Worm (Caenorhabditis elegans) whole organism, L2 larva: ENCODE data around the gene snpc-1.2.
A peak's percentile ranks its signal among the peaks of the same experiment; 100 is the strongest.

Experiments
- C34F6.9 ChIP-seq: fragments of 150-350 bp; optimal IDR thresholded peaks from 2 replicates; lab custom pipeline; 2014; ENCODE audit warnings: missing biosample characterization, missing genetic modification characterization
- F13H6.1 ChIP-seq: sonication (generic microtip); optimal IDR thresholded peaks from 2 replicates; lab custom pipeline; 2016; ENCODE audit warnings: missing genetic modification characterization, missing compliant biosample characterization
- R02D3.7 ChIP-seq: fragments of 150-350 bp; optimal IDR thresholded peaks from 2 replicates; lab custom pipeline; 2014; ENCODE audit warnings: missing biosample characterization, missing genetic modification characterization
- Y55F3AM.14 ChIP-seq: fragments of 200-800 bp; sonication (Bioruptor generic); optimal IDR thresholded peaks from 2 replicates; lab custom pipeline; 2018; ENCODE audit warnings: mild to moderate bottlenecking, missing genetic modification characterization, missing compliant biosample characterization
- ZK546.5 ChIP-seq: sonication (generic microtip); optimal IDR thresholded peaks from 2 replicates; lab custom pipeline; 2017; ENCODE audit warnings: missing biosample characterization, missing genetic modification characterization
- alr-1 ChIP-seq: fragments of 150-350 bp; optimal IDR thresholded peaks from 2 replicates; lab custom pipeline; 2014; ENCODE audit warnings: missing biosample characterization, missing genetic modification characterization
- aly-2 ChIP-seq: fragments of 150-350 bp; optimal IDR thresholded peaks from 2 replicates; lab custom pipeline; 2014; ENCODE audit warnings: missing biosample characterization, missing genetic modification characterization
- ama-1 ChIP-seq: fragments of 150-350 bp; optimal IDR thresholded peaks from 2 replicates; lab custom pipeline; 2018; ENCODE audit warnings: inconsistent platforms
- ceh-82 ChIP-seq: fragments of 150-350 bp; optimal IDR thresholded peaks from 2 replicates; lab custom pipeline; 2014; ENCODE audit warnings: missing biosample characterization, missing genetic modification characterization
- dmd-4 ChIP-seq: sonication (generic microtip); optimal IDR thresholded peaks from 2 replicates; lab custom pipeline; 2017; ENCODE audit warnings: missing biosample characterization, missing genetic modification characterization
- egl-27 ChIP-seq: sonication (generic microtip); optimal IDR thresholded peaks from 3 replicates; lab custom pipeline; 2017; ENCODE audit warnings: missing biosample characterization, missing genetic modification reagents, missing genetic modification characterization
- elt-1 ChIP-seq: fragments of 150-350 bp; optimal IDR thresholded peaks from 2 replicates; lab custom pipeline; 2014; ENCODE audit warnings: missing biosample characterization, missing genetic modification characterization
- elt-3 ChIP-seq: sonication (generic microtip); optimal IDR thresholded peaks from 2 replicates; lab custom pipeline; 2017; ENCODE audit warnings: missing biosample characterization, missing genetic modification characterization
- fos-1 ChIP-seq: fragments of 150-350 bp; optimal IDR thresholded peaks from 2 replicates; lab custom pipeline; 2014; ENCODE audit warnings: missing biosample characterization, missing genetic modification characterization
- lin-11 ChIP-seq: fragments of 150-350 bp; sonication (generic microtip); optimal IDR thresholded peaks from 2 replicates; lab custom pipeline; 2014; ENCODE audit warnings: missing biosample characterization, missing genetic modification characterization, inconsistent platforms, mixed read lengths
- lin-13 ChIP-seq: fragments of 150-350 bp; optimal IDR thresholded peaks from 2 replicates; lab custom pipeline; 2014; ENCODE audit warnings: missing biosample characterization, missing genetic modification reagents, missing genetic modification characterization
- lin-39 ChIP-seq: fragments of 150-350 bp; optimal IDR thresholded peaks from 2 replicates; lab custom pipeline; 2014; ENCODE audit warnings: missing biosample characterization, missing genetic modification reagents, missing genetic modification characterization
- lsy-2 ChIP-seq, 2 experiments: fragments of 150-350 bp in 1 of 2; sonication (generic microtip) in 1 of 2; optimal IDR thresholded peaks; 2 replicates each; lab custom pipeline; 2014 to 2017; ENCODE audit warnings: missing biosample characterization in 2 of 2, missing genetic modification characterization in 2 of 2
- mab-5 ChIP-seq: fragments of 150-350 bp; optimal IDR thresholded peaks from 2 replicates; lab custom pipeline; 2014; ENCODE audit warnings: missing biosample characterization, missing genetic modification characterization
- mdl-1 ChIP-seq, 2 experiments: fragments of 150-350 bp in 1 of 2; sonication (generic microtip) in 1 of 2; optimal IDR thresholded peaks; 2 replicates each; lab custom pipeline; 2017; ENCODE audit warnings: missing biosample characterization in 2 of 2, missing genetic modification characterization in 2 of 2
- nhr-10 ChIP-seq: sonication (generic microtip); optimal IDR thresholded peaks from 2 replicates; lab custom pipeline; 2017; ENCODE audit warnings: missing biosample characterization, missing genetic modification characterization
- nhr-11 ChIP-seq: fragments of 150-350 bp; optimal IDR thresholded peaks from 2 replicates; lab custom pipeline; 2014; ENCODE audit warnings: missing biosample characterization, missing genetic modification characterization
- nhr-129 ChIP-seq: fragments of 150-350 bp; optimal IDR thresholded peaks from 2 replicates; lab custom pipeline; 2014; ENCODE audit warnings: missing biosample characterization, missing genetic modification characterization
- nhr-21 ChIP-seq: fragments of 150-350 bp; optimal IDR thresholded peaks from 2 replicates; lab custom pipeline; 2014; ENCODE audit warnings: missing biosample characterization, missing genetic modification characterization
- nhr-23 ChIP-seq: fragments of 150-350 bp; optimal IDR thresholded peaks from 2 replicates; lab custom pipeline; 2014; ENCODE audit warnings: missing biosample characterization, missing genetic modification reagents, missing genetic modification characterization
- nhr-237 ChIP-seq: fragments of 150-350 bp; optimal IDR thresholded peaks from 2 replicates; lab custom pipeline; 2014; ENCODE audit warnings: missing biosample characterization, missing genetic modification characterization
- nhr-25 ChIP-seq: fragments of 150-350 bp; sonication (generic microtip); optimal IDR thresholded peaks from 3 replicates; lab custom pipeline; 2014; ENCODE audit warnings: missing biosample characterization, missing genetic modification characterization
- nhr-6 ChIP-seq: fragments of 150-350 bp; optimal IDR thresholded peaks from 2 replicates; lab custom pipeline; 2014; ENCODE audit warnings: missing biosample characterization, missing genetic modification characterization
- peb-1 ChIP-seq: fragments of 150-350 bp; optimal IDR thresholded peaks from 2 replicates; lab custom pipeline; 2014; ENCODE audit warnings: missing biosample characterization, missing genetic modification characterization
- sem-4 ChIP-seq: fragments of 150-350 bp; optimal IDR thresholded peaks from 2 replicates; lab custom pipeline; 2014; ENCODE audit warnings: missing biosample characterization, missing genetic modification reagents, missing genetic modification characterization
- skn-1 ChIP-seq: sonication (generic microtip); optimal IDR thresholded peaks from 2 replicates; lab custom pipeline; 2017; ENCODE audit warnings: missing biosample characterization, missing genetic modification characterization
- sma-3 ChIP-seq: sonication (generic microtip); optimal IDR thresholded peaks from 2 replicates; lab custom pipeline; 2016; ENCODE audit warnings: missing genetic modification reagents, missing genetic modification characterization, missing compliant biosample characterization
- sma-9 ChIP-seq, 2 experiments: fragments of 150-350 bp in 1 of 2; sonication (generic microtip) in 1 of 2; optimal IDR thresholded peaks; 2 replicates each; lab custom pipeline; 2014 to 2016; ENCODE audit warnings: missing genetic modification characterization in 2 of 2, mild to moderate bottlenecking in 1 of 2, missing biosample characterization in 1 of 2, missing compliant biosample characterization in 1 of 2, missing genetic modification reagents in 1 of 2, moderate library complexity in 1 of 2
- snpc-4 ChIP-seq: fragments of 150-350 bp; optimal IDR thresholded peaks from 2 replicates; lab custom pipeline; 2014; ENCODE audit warnings: missing biosample characterization, missing genetic modification characterization
- unc-55 ChIP-seq: fragments of 150-350 bp; sonication (generic microtip); optimal IDR thresholded peaks from 3 replicates; lab custom pipeline; 2014; ENCODE audit warnings: missing biosample characterization, missing genetic modification reagents, missing genetic modification characterization
- unc-62 ChIP-seq: fragments of 150-350 bp; optimal IDR thresholded peaks from 2 replicates; lab custom pipeline; 2014; ENCODE audit warnings: missing biosample characterization, missing genetic modification reagents, missing genetic modification characterization
- ztf-11 ChIP-seq: sonication (generic microtip); optimal IDR thresholded peaks from 2 replicates; lab custom pipeline; 2017; ENCODE audit warnings: missing biosample characterization, missing genetic modification characterization
- ztf-4 ChIP-seq: fragments of 150-350 bp; optimal IDR thresholded peaks from 2 replicates; lab custom pipeline; 2014; ENCODE audit warnings: missing biosample characterization, missing genetic modification characterization

The snpc-1.2 gene

ce11 chrIII:13187090-13187489, 17.7 kb upstream of the snpc-1.2 start, which contains the start of gene gly-5:
Gene gly-5, plus strand, starts transcription at chrIII:13187390.
- TF ChIP-seq nhr-10 (tag; lab: Kevin White, UChicago) (no peak), mdl-1 (tag; optimal IDR thresholded peaks at IDR 0.05; lab: Kevin White, UChicago) (no peak), unc-55 (no peak), snpc-4 (tag; lab: Kevin White, UChicago) (no peak), mab-5 (tag; lab: Kevin White, UChicago) (no peak), peb-1 (tag; lab: Kevin White, UChicago) (no peak), dmd-4 (tag; lab: Kevin White, UChicago) (no peak), ceh-82 (no peak), elt-1 (tag; lab: Kevin White, UChicago) (no peak), nhr-23 (no peak), nhr-11 (tag; lab: Kevin White, UChicago) (no peak), Y55F3AM.14 (GFP tag; lab: Kevin White, UChicago) (no peak), sma-9 (GFP tag; optimal IDR thresholded peaks at IDR 0.05; lab: Kevin White, UChicago) (peak; percentile 33), sma-9 (tag; optimal IDR thresholded peaks at IDR 0.05; lab: Kevin White, UChicago) (no peak), lin-11 (tag; lab: Kevin White, UChicago) (no peak), aly-2 (no peak), fos-1 (tag; lab: Kevin White, UChicago) (peak; percentile 42), ztf-11 (tag; lab: Kevin White, UChicago) (no peak), lin-39 (tag; lab: Kevin White, UChicago) (no peak), nhr-6 (tag; lab: Kevin White, UChicago) (no peak), F13H6.1 (tag; lab: Kevin White, UChicago) (peak; percentile 21)

ce11 chrIII:13182003-13182402, 12.7 kb upstream of the snpc-1.2 start:
- peak; percentile 34 for TF ChIP-seq sma-3 (GFP tag; lab: Kevin White, UChicago)
- peak in 1 of 2 experiments; percentile 66 for TF ChIP-seq lsy-2 (tag; optimal IDR thresholded peaks at IDR 0.05; lab: Kevin White, UChicago)
- TF ChIP-seq nhr-21 (tag; lab: Kevin White, UChicago) = peak; percentile 27
- peak; percentile 88 for TF ChIP-seq sem-4 (tag; lab: Kevin White, UChicago)
- peak; percentile 48 for TF ChIP-seq nhr-25
- peak; percentile 23 for TF ChIP-seq sma-9 (GFP tag; optimal IDR thresholded peaks at IDR 0.05; lab: Kevin White, UChicago)
- no peak for TF ChIP-seq sma-9 (tag; optimal IDR thresholded peaks at IDR 0.05; lab: Kevin White, UChicago)
- no peak for TF ChIP-seq lin-39 (tag; lab: Kevin White, UChicago)
- no peak for TF ChIP-seq R02D3.7 (tag; lab: Kevin White, UChicago)
- TF ChIP-seq ztf-4 (tag; lab: Kevin White, UChicago) = no peak
- no peak for TF ChIP-seq nhr-6 (tag; lab: Kevin White, UChicago)
- TF ChIP-seq F13H6.1 (tag; lab: Kevin White, UChicago) = peak; percentile 38
- TF ChIP-seq C34F6.9 (tag; lab: Kevin White, UChicago) = peak; percentile 21
- TF ChIP-seq fos-1 (tag; lab: Kevin White, UChicago) = peak; percentile 36
- no peak for TF ChIP-seq Y55F3AM.14 (GFP tag; lab: Kevin White, UChicago)
- no peak for TF ChIP-seq nhr-23
- no peak for TF ChIP-seq skn-1 (tag; lab: Kevin White, UChicago)
- TF ChIP-seq, all 48 proteins: peak for 9

- TF ChIP-seq ceh-82 = no peak
- no peak for TF ChIP-seq elt-3 (tag; lab: Kevin White, UChicago)
- no peak for TF ChIP-seq mab-5 (tag; lab: Kevin White, UChicago)
- no peak for TF ChIP-seq nhr-129
- TF ChIP-seq C34F6.9 (tag; lab: Kevin White, UChicago) = no peak
- no peak for TF ChIP-seq nhr-25
- no peak for TF ChIP-seq sma-9 (GFP tag; optimal IDR thresholded peaks at IDR 0.05; lab: Kevin White, UChicago)
- no peak for TF ChIP-seq sma-9 (tag; optimal IDR thresholded peaks at IDR 0.05; lab: Kevin White, UChicago)
- no peak for TF ChIP-seq nhr-6 (tag; lab: Kevin White, UChicago)
- no peak for TF ChIP-seq unc-62 (GFP tag; lab: Kevin White, UChicago)
- TF ChIP-seq nhr-237 (tag; lab: Kevin White, UChicago) = no peak
- TF ChIP-seq F13H6.1 (tag; lab: Kevin White, UChicago) = no peak
- no peak for TF ChIP-seq alr-1 (tag; lab: Kevin White, UChicago)
- no peak for TF ChIP-seq lin-39 (tag; lab: Kevin White, UChicago)
- TF ChIP-seq ama-1 (lab: Kevin White, UChicago) = no peak
- TF ChIP-seq mdl-1 (tag; optimal IDR thresholded peaks at IDR 0.05; lab: Kevin White, UChicago) = no peak
- no peak for TF ChIP-seq aly-2
Observed at ce11 chrIII:13176876-13177275, 7.5 kb upstream of the snpc-1.2 start.

ce11 chrIII:13173687-13174086, 4.3 kb upstream of the snpc-1.2 start:
- TF ChIP-seq egl-27 = no peak
- no peak for TF ChIP-seq lin-13 (GFP tag; lab: Kevin White, UChicago)
- no peak for TF ChIP-seq unc-55
- no peak for TF ChIP-seq skn-1 (tag; lab: Kevin White, UChicago)
- no peak for TF ChIP-seq nhr-23
- no peak for TF ChIP-seq lsy-2 (tag; optimal IDR thresholded peaks at IDR 0.05; lab: Kevin White, UChicago)
- no peak for TF ChIP-seq ZK546.5 (tag; lab: Kevin White, UChicago)
- no peak for TF ChIP-seq nhr-11 (tag; lab: Kevin White, UChicago)
- no peak for TF ChIP-seq dmd-4 (tag; lab: Kevin White, UChicago)
